Fruit fly (Drosophila melanogaster): Measurements from ENCODE around the gene CG32847.

- TF ChIP-seq Snoo (tag; optimal IDR thresholded peaks at IDR 0.05): peak; percentile 24
- TF ChIP-seq CG4496 (GFP tag; IDR thresholded peaks at IDR 0.05): no peak; the same call in 2 of the 3 replicates
- no peak for TF ChIP-seq D1 (tag; optimal IDR thresholded peaks at IDR 0.05)
- no peak for TF ChIP-seq Pif1B (GFP tag; optimal IDR thresholded peaks at IDR 0.05)
- no peak for TF ChIP-seq CG32121 (GFP tag; IDR thresholded peaks at IDR 0.05)
- TF ChIP-seq Pif1A (GFP tag; optimal IDR thresholded peaks at IDR 0.05): no peak
- TF ChIP-seq Ets98B (GFP tag; IDR thresholded peaks at IDR 0.05): no peak
Observed at dm6 chr3L:15108948-15109347, 12.4 kb upstream of the CG32847 start.
